Fruit fly (Drosophila melanogaster) whole organism, prepupa: ENCODE measurements around the gene Bulli.

ENCODE experiments used
- Blimp-1 ChIP-seq: fragments of 200-800 bp; sonication (Bioruptor generic); optimal IDR thresholded peaks from 3 replicates; lab custom pipeline; 2017; ENCODE audit warnings: missing biosample characterization, missing genetic modification characterization, mild to moderate bottlenecking, moderate library complexity, missing genetic modification reagents
- CG10669 ChIP-seq: fragments of 200-800 bp; sonication (Bioruptor generic); optimal IDR thresholded peaks from 3 replicates; lab custom pipeline; 2018; ENCODE audit warnings: missing biosample characterization, mild to moderate bottlenecking, missing genetic modification characterization, moderate library complexity
- CG11294 ChIP-seq: fragments of 200-800 bp; sonication (Bioruptor generic); IDR thresholded peaks from 2 replicates; pipeline ENCODE4 v1.3.6; 2022; ENCODE audit warnings: missing biosample characterization, missing genetic modification characterization
- CG11762 ChIP-seq: fragments of 200-800 bp; sonication (Bioruptor generic); optimal IDR thresholded peaks from 3 replicates; lab custom pipeline; 2016; ENCODE audit warnings: missing biosample characterization, missing genetic modification characterization; ENCODE audit not compliant: insufficient read depth
- CG11902 ChIP-seq: fragments of 200-800 bp; sonication (Bioruptor generic); optimal IDR thresholded peaks from 3 replicates; lab custom pipeline; 2016; ENCODE audit warnings: missing biosample characterization, missing genetic modification characterization
- CG15336 ChIP-seq: fragments of 200-800 bp; sonication (Bioruptor generic); IDR thresholded peaks from 2 replicates; pipeline ENCODE4 v1.3.6; 2022; ENCODE audit warnings: missing biosample characterization, missing genetic modification characterization
- CG1621 ChIP-seq: fragments of 200-800 bp; sonication (Bioruptor generic); optimal IDR thresholded peaks from 3 replicates; lab custom pipeline; 2018; ENCODE audit warnings: missing biosample characterization, mild to moderate bottlenecking, missing genetic modification characterization
- CG16779 ChIP-seq: fragments of 200-800 bp; sonication (Bioruptor generic); optimal IDR thresholded peaks from 3 replicates; lab custom pipeline; 2017; ENCODE audit warnings: missing biosample characterization, mild to moderate bottlenecking, missing genetic modification characterization
- CG3032 ChIP-seq: fragments of 200-800 bp; optimal IDR thresholded peaks from 2 replicates; lab custom pipeline; 2019; ENCODE audit warnings: missing biosample characterization, mild to moderate bottlenecking, missing genetic modification characterization, moderate library complexity
- CG31627 ChIP-seq: fragments of 200-800 bp; sonication (Bioruptor generic); optimal IDR thresholded peaks from 3 replicates; lab custom pipeline; 2016; ENCODE audit warnings: missing biosample characterization, missing genetic modification characterization
- CG32006 ChIP-seq: fragments of 200-800 bp; sonication (Bioruptor generic); optimal IDR thresholded peaks from 3 replicates; lab custom pipeline; 2017; ENCODE audit warnings: missing biosample characterization, mild to moderate bottlenecking, missing genetic modification characterization
- CG34406 ChIP-seq: fragments of 200-800 bp; sonication (Bioruptor generic); optimal IDR thresholded peaks from 3 replicates; lab custom pipeline; 2016; ENCODE audit warnings: missing biosample characterization, missing genetic modification characterization
- CG3919 ChIP-seq: fragments of 200-800 bp; sonication (Bioruptor generic); optimal IDR thresholded peaks from 3 replicates; lab custom pipeline; 2016; ENCODE audit warnings: missing biosample characterization, missing genetic modification characterization
- CG6163 ChIP-seq: fragments of 200-800 bp; sonication (Bioruptor generic); IDR thresholded peaks from 3 replicates; pipeline ENCODE4 v1.3.6; 2022; ENCODE audit warnings: missing biosample characterization, missing genetic modification characterization
- CG6276 ChIP-seq: fragments of 200-800 bp; sonication (Bioruptor generic); optimal IDR thresholded peaks from 2 replicates; lab custom pipeline; 2017; ENCODE audit warnings: missing biosample characterization, mild to moderate bottlenecking, missing genetic modification characterization
- CG6808 ChIP-seq: fragments of 200-800 bp; sonication (Bioruptor generic); optimal IDR thresholded peaks from 3 replicates; lab custom pipeline; 2017; ENCODE audit warnings: missing biosample characterization, missing genetic modification characterization, mild to moderate bottlenecking, moderate library complexity, missing genetic modification reagents
- CG7368 ChIP-seq: fragments of 200-800 bp; sonication (Bioruptor generic); optimal IDR thresholded peaks from 3 replicates; lab custom pipeline; 2016; ENCODE audit warnings: missing biosample characterization, missing genetic modification characterization
- CG8119 ChIP-seq: fragments of 200-800 bp; sonication (Bioruptor generic); IDR thresholded peaks from 3 replicates; pipeline ENCODE4 v1.3.6; 2022; ENCODE audit warnings: missing biosample characterization, missing genetic modification characterization
- CG8319 ChIP-seq: fragments of 200-800 bp; sonication (Bioruptor generic); optimal IDR thresholded peaks from 3 replicates; lab custom pipeline; 2016; ENCODE audit warnings: missing biosample characterization, missing genetic modification characterization
- CG8632 ChIP-seq: fragments of 200-800 bp; sonication (Bioruptor generic); optimal IDR thresholded peaks from 3 replicates; lab custom pipeline; 2016; ENCODE audit warnings: missing biosample characterization, missing genetic modification characterization
- CG9139 ChIP-seq: fragments of 200-800 bp; sonication (Bioruptor generic); optimal IDR thresholded peaks from 3 replicates; lab custom pipeline; 2017; ENCODE audit warnings: missing biosample characterization, mild to moderate bottlenecking, missing genetic modification characterization
- Eip75B ChIP-seq: fragments of 200-800 bp; sonication (Bioruptor generic); optimal IDR thresholded peaks from 3 replicates; lab custom pipeline; 2016; ENCODE audit warnings: missing biosample characterization, missing genetic modification characterization
- Eip93F ChIP-seq: fragments of 200-800 bp; sonication (Bioruptor generic); optimal IDR thresholded peaks from 2 replicates; lab custom pipeline; 2016; ENCODE audit warnings: missing biosample characterization, mild to moderate bottlenecking, missing genetic modification characterization
- Ets21C ChIP-seq: fragments of 200-800 bp; sonication (Bioruptor generic); optimal IDR thresholded peaks from 3 replicates; lab custom pipeline; 2016; ENCODE audit warnings: missing biosample characterization, missing genetic modification characterization
- Ets96B ChIP-seq: fragments of 200-800 bp; optimal IDR thresholded peaks from 2 replicates; lab custom pipeline; 2019; ENCODE audit warnings: missing biosample characterization, mild to moderate bottlenecking, missing genetic modification characterization, moderate library complexity
- Gug ChIP-seq: fragments of 200-800 bp; sonication (Bioruptor generic); IDR thresholded peaks from 2 replicates; pipeline ENCODE4 v1.3.6; 2022; ENCODE audit warnings: missing biosample characterization, missing genetic modification characterization
- Hr4 ChIP-seq: fragments of 200-800 bp; sonication (Bioruptor generic); optimal IDR thresholded peaks from 3 replicates; lab custom pipeline; 2016; ENCODE audit warnings: missing biosample characterization, missing genetic modification characterization
- Lpt ChIP-seq: fragments of 200-800 bp; sonication (Bioruptor generic); optimal IDR thresholded peaks from 3 replicates; lab custom pipeline; 2016; ENCODE audit warnings: missing biosample characterization, missing genetic modification characterization
- Met ChIP-seq: fragments of 200-800 bp; sonication (Bioruptor generic); optimal IDR thresholded peaks from 3 replicates; lab custom pipeline; 2016; ENCODE audit warnings: missing biosample characterization, missing genetic modification characterization
- OdsH ChIP-seq: fragments of 200-800 bp; sonication (Bioruptor generic); optimal IDR thresholded peaks from 3 replicates; lab custom pipeline; 2016; ENCODE audit warnings: missing biosample characterization, missing genetic modification characterization
- Smox ChIP-seq: fragments of 200-800 bp; sonication (Bioruptor generic); optimal IDR thresholded peaks from 3 replicates; lab custom pipeline; 2016; ENCODE audit warnings: missing biosample characterization, missing genetic modification characterization
- Sox102F ChIP-seq: fragments of 200-800 bp; sonication (Bioruptor generic); optimal IDR thresholded peaks from 2 replicates; lab custom pipeline; 2016; ENCODE audit warnings: missing biosample characterization, mild to moderate bottlenecking, missing genetic modification characterization
- Sox14 ChIP-seq: fragments of 200-800 bp; sonication (Bioruptor generic); optimal IDR thresholded peaks from 3 replicates; lab custom pipeline; 2016; ENCODE audit warnings: missing biosample characterization, missing genetic modification characterization
- achi ChIP-seq: fragments of 200-800 bp; sonication (Bioruptor generic); optimal IDR thresholded peaks from 3 replicates; lab custom pipeline; 2016; ENCODE audit warnings: missing biosample characterization, missing genetic modification characterization
- acj6 ChIP-seq: fragments of 200-800 bp; sonication (Bioruptor generic); optimal IDR thresholded peaks from 3 replicates; lab custom pipeline; 2016; ENCODE audit warnings: missing biosample characterization, missing genetic modification characterization
- cyc ChIP-seq: fragments of 200-800 bp; sonication (Bioruptor generic); optimal IDR thresholded peaks from 3 replicates; lab custom pipeline; 2016; ENCODE audit warnings: missing biosample characterization, missing genetic modification characterization
- dac ChIP-seq: fragments of 200-800 bp; sonication (Bioruptor generic); optimal IDR thresholded peaks from 2 replicates; lab custom pipeline; 2017; ENCODE audit warnings: missing biosample characterization, mild to moderate bottlenecking, missing genetic modification characterization
- dsx ChIP-seq: fragments of 200-800 bp; optimal IDR thresholded peaks from 3 replicates; lab custom pipeline; 2019; ENCODE audit warnings: missing biosample characterization, mild to moderate bottlenecking, missing genetic modification characterization, moderate library complexity; ENCODE audit not compliant: poor library complexity, severe bottlenecking
- eg ChIP-seq: fragments of 200-800 bp; sonication (Bioruptor generic); IDR thresholded peaks from 3 replicates; pipeline ENCODE4 v1.3.6; 2022; ENCODE audit warnings: missing biosample characterization, missing genetic modification characterization
- esn ChIP-seq: fragments of 200-800 bp; sonication (Bioruptor generic); optimal IDR thresholded peaks from 2 replicates; lab custom pipeline; 2016; ENCODE audit warnings: missing biosample characterization, mild to moderate bottlenecking, missing genetic modification characterization, moderate library complexity
- fd85E ChIP-seq: fragments of 200-800 bp; sonication (Bioruptor generic); optimal IDR thresholded peaks from 3 replicates; lab custom pipeline; 2016; ENCODE audit warnings: missing biosample characterization, missing genetic modification characterization
- lz ChIP-seq: fragments of 200-800 bp; sonication (Bioruptor generic); optimal IDR thresholded peaks from 3 replicates; lab custom pipeline; 2016; ENCODE audit warnings: missing biosample characterization, missing genetic modification characterization
- net ChIP-seq: fragments of 200-800 bp; sonication (Bioruptor generic); optimal IDR thresholded peaks from 3 replicates; lab custom pipeline; 2016; ENCODE audit warnings: missing biosample characterization, missing genetic modification characterization
- pdm3 ChIP-seq: fragments of 200-800 bp; sonication (Bioruptor generic); optimal IDR thresholded peaks from 3 replicates; lab custom pipeline; 2016; ENCODE audit warnings: missing biosample characterization, missing genetic modification characterization
- salr ChIP-seq, 2 experiments: fragments of 200-800 bp; sonication (Bioruptor generic); optimal IDR thresholded peaks; 3 replicates each; lab custom pipeline; 2016 to 2018; ENCODE audit warnings: missing biosample characterization in 2 of 2, missing genetic modification characterization in 2 of 2, mild to moderate bottlenecking in 1 of 2
- spab ChIP-seq: fragments of 200-800 bp; sonication (Bioruptor generic); optimal IDR thresholded peaks from 2 replicates; lab custom pipeline; 2017; ENCODE audit warnings: missing biosample characterization, mild to moderate bottlenecking, missing genetic modification characterization, missing genetic modification reagents
- ss ChIP-seq, 2 experiments: fragments of 200-800 bp; sonication (Bioruptor generic); optimal IDR thresholded peaks; 2 replicates in 1 of 2; 3 replicates in 1 of 2; lab custom pipeline; 2017 to 2018; ENCODE audit warnings: mild to moderate bottlenecking in 2 of 2, missing biosample characterization in 2 of 2, missing genetic modification characterization in 2 of 2, moderate library complexity in 1 of 2
- svp ChIP-seq: fragments of 200-800 bp; sonication (Bioruptor generic); peaks from one replicate; lab custom pipeline; 2016; ENCODE audit warnings: missing biosample characterization, missing genetic modification characterization
- vri ChIP-seq: fragments of 200-800 bp; sonication (Bioruptor generic); optimal IDR thresholded peaks from 3 replicates; lab custom pipeline; 2016; ENCODE audit warnings: missing biosample characterization, mild to moderate bottlenecking, missing genetic modification characterization

Bulli gene

dm6 chr3L:6457891-6458290 lies 30.6 kb upstream of the Bulli start (continued):
- TF ChIP-seq CG7368 (GFP tag; lab: Kevin White, UChicago) = peak; percentile 51
- peak; percentile 41 for TF ChIP-seq pdm3 (GFP tag; lab: Kevin White, UChicago)
- TF ChIP-seq dac = no peak
- TF ChIP-seq salr (GFP tag; optimal IDR thresholded peaks at IDR 0.05; lab: Kevin White, UChicago) = peak; percentile 30 to 35
- peak; percentile 9 for TF ChIP-seq fd85E
- TF ChIP-seq cyc = no peak
- TF ChIP-seq Met (GFP tag; lab: Kevin White, UChicago) = no peak
- TF ChIP-seq Sox102F (GFP tag; lab: Kevin White, UChicago) = no peak
- TF ChIP-seq Gug (GFP tag; lab: Robert Waterston, UW) = no peak
- no peak for TF ChIP-seq Eip93F (GFP tag; lab: Kevin White, UChicago)
- peak; percentile 19 for TF ChIP-seq lz (GFP tag; lab: Kevin White, UChicago)
- TF ChIP-seq net (GFP tag; lab: Kevin White, UChicago) = peak; percentile 47
- TF ChIP-seq CG6163 = peak; percentile 62
- peak; percentile 70 for TF ChIP-seq CG15336 (GFP tag; lab: Robert Waterston, UW)
- peak; percentile 37 for TF ChIP-seq CG11762 (GFP tag; lab: Kevin White, UChicago)
- TF ChIP-seq CG9139 (GFP tag; lab: Kevin White, UChicago) = peak; percentile 26
- peak; percentile 15 for TF ChIP-seq CG8319
- TF ChIP-seq achi (GFP tag; lab: Kevin White, UChicago) = peak; percentile 59

dm6 chr3L:6458725-6459124 lies 29.8 kb upstream of the Bulli start:
- TF ChIP-seq pdm3 (GFP tag; lab: Kevin White, UChicago) = peak; percentile 53
- 0 out of 3 replicates have a peak, but pooled peaks have one; percentile 28 for TF ChIP-seq eg (GFP tag; lab: Robert Waterston, UW)
- peak; percentile 50 for TF ChIP-seq CG32006 (GFP tag; lab: Kevin White, UChicago)
- peak; percentile 62 for TF ChIP-seq CG8632
- TF ChIP-seq CG6276 (GFP tag; lab: Kevin White, UChicago) = peak; percentile 12
- TF ChIP-seq CG11294 = no peak
- peak; percentile 77 for TF ChIP-seq Ets96B
- TF ChIP-seq CG6808 = peak; percentile 70
- TF ChIP-seq OdsH (GFP tag; lab: Kevin White, UChicago) = peak; percentile 30
- TF ChIP-seq spab (GFP tag; lab: Kevin White, UChicago) = peak; percentile 62
- TF ChIP-seq vri (GFP tag; lab: Kevin White, UChicago) = no peak
- peak; percentile 49 for TF ChIP-seq CG3919 (GFP tag; lab: Kevin White, UChicago)
- TF ChIP-seq CG8119 = peak; percentile 70
- TF ChIP-seq Smox (GFP tag; lab: Kevin White, UChicago) = peak; percentile 32
- TF ChIP-seq achi (GFP tag; lab: Kevin White, UChicago) = peak; percentile 60
- no peak for TF ChIP-seq CG7368 (GFP tag; lab: Kevin White, UChicago)
- TF ChIP-seq ss (GFP tag; optimal IDR thresholded peaks at IDR 0.05; lab: Kevin White, UChicago) = peak; percentile 0 to 61
- no peak for TF ChIP-seq CG16779
- TF ChIP-seq fd85E = no peak
- peak; percentile 66 for TF ChIP-seq CG10669 (GFP tag; lab: Kevin White, UChicago)
- TF ChIP-seq CG3032 (tag; lab: Kevin White, UChicago) = peak; percentile 71
- TF ChIP-seq Sox102F (GFP tag; lab: Kevin White, UChicago) = no peak
- TF ChIP-seq CG11762 (GFP tag; lab: Kevin White, UChicago) = peak; percentile 49
- TF ChIP-seq CG31627 (GFP tag; lab: Kevin White, UChicago) = no peak
- peak; percentile 10 for TF ChIP-seq cyc
- peak; percentile 30 for TF ChIP-seq CG1621 (tag; lab: Kevin White, UChicago)
- TF ChIP-seq CG11902 (GFP tag; lab: Kevin White, UChicago) = no peak
- TF ChIP-seq dsx = peak; percentile 66
- TF ChIP-seq Lpt (GFP tag; lab: Kevin White, UChicago) = peak; percentile 20
- TF ChIP-seq Blimp-1 = no peak
- peak; percentile 61 for TF ChIP-seq CG15336 (GFP tag; lab: Robert Waterston, UW)
- TF ChIP-seq CG34406 (GFP tag; lab: Kevin White, UChicago) = peak; percentile 41
- TF ChIP-seq esn (GFP tag; lab: Kevin White, UChicago) = peak; percentile 51
- TF ChIP-seq Ets21C (GFP tag; lab: Kevin White, UChicago) = no peak
- peak; percentile 43 for TF ChIP-seq acj6 (GFP tag; lab: Kevin White, UChicago)
- TF ChIP-seq Hr4 = peak; percentile 58
- peak; percentile 15 to 30 for TF ChIP-seq salr (GFP tag; optimal IDR thresholded peaks at IDR 0.05; lab: Kevin White, UChicago)
- TF ChIP-seq Sox14 = peak; percentile 49
- TF ChIP-seq Eip75B (GFP tag; lab: Kevin White, UChicago) = peak; percentile 27
- peak; percentile 70 for TF ChIP-seq svp (GFP tag; lab: Kevin White, UChicago)
